Fruit fly (Drosophila melanogaster) whole organism, adult: ENCODE results near the gene CG31751.
A peak's percentile ranks its signal among the peaks of the same experiment; 100 is the strongest.

ENCODE experiments used
- CG12768 ChIP-seq: fragments of 200-800 bp; sonication (Bioruptor generic); optimal IDR thresholded peaks from 2 replicates; lab custom pipeline; 2017; ENCODE audit warnings: missing biosample characterization, missing genetic modification characterization, mild to moderate bottlenecking, moderate library complexity, missing genetic modification reagents
- Clk ChIP-seq: fragments of 200-800 bp; sonication (Bioruptor generic); optimal IDR thresholded peaks from 2 replicates; lab custom pipeline; 2017; ENCODE audit warnings: missing biosample characterization, missing genetic modification characterization
- Hr96 ChIP-seq: fragments of 200-800 bp; sonication (Bioruptor generic); optimal IDR thresholded peaks from 2 replicates; lab custom pipeline; 2016; ENCODE audit warnings: missing biosample characterization, missing genetic modification characterization
- bab1 ChIP-seq: fragments of 200-800 bp; sonication (Bioruptor generic); optimal IDR thresholded peaks from 3 replicates; lab custom pipeline; 2019; ENCODE audit warnings: missing biosample characterization, mild to moderate bottlenecking, missing genetic modification characterization, moderate library complexity
- kay ChIP-seq: fragments of 200-800 bp; sonication (Bioruptor generic); peaks from one replicate; lab custom pipeline; 2016; ENCODE audit warnings: missing biosample characterization, missing genetic modification characterization, borderline replicate concordance
- tj ChIP-seq: fragments of 200-800 bp; sonication (Bioruptor generic); optimal IDR thresholded peaks from 3 replicates; lab custom pipeline; 2017; ENCODE audit warnings: missing biosample characterization, mild to moderate bottlenecking, missing genetic modification characterization, moderate library complexity
- toe ChIP-seq: fragments of 200-800 bp; sonication (Bioruptor generic); optimal IDR thresholded peaks from 2 replicates; lab custom pipeline; 2016; ENCODE audit warnings: missing biosample characterization, missing genetic modification characterization

- TF ChIP-seq Clk (GFP tag; lab: Kevin White, UChicago) (peak; percentile 65), tj (GFP tag; lab: Kevin White, UChicago) (peak; percentile 55), kay (GFP tag; lab: Kevin White, UChicago) (no peak), toe (GFP tag; lab: Kevin White, UChicago) (no peak), CG12768 (GFP tag; lab: Kevin White, UChicago) (peak; percentile 87), Hr96 (peak; percentile 84), bab1 (GFP tag; lab: Kevin White, UChicago) (peak; percentile 87)
These were observed 18.4 kb downstream of the CG31751 start, which contains the start of the genes CG10383 and CG10338 for dm6 chr2L:18695404-18695804.
